Fruit fly (Drosophila melanogaster) whole organism: Measurements from ENCODE around the gene CG2663.

ENCODE experiments used
- psq ChIP-seq: fragments of >200 bp; optimal IDR thresholded peaks from 2 replicates; lab custom pipeline; 2017
- usp ChIP-seq: fragments of >200 bp; optimal IDR thresholded peaks from 2 replicates; lab custom pipeline; 2017; ENCODE audit warnings: missing biosample characterization, missing genetic modification characterization, mixed read lengths

- TF ChIP-seq psq (lab: Kevin White, UChicago), result no peak
- TF ChIP-seq usp, result no peak
Measured at dm6 chr3R:5429786-5430185, 25.9 kb upstream of the CG2663 start.
